Worm (Caenorhabditis elegans): ENCODE results near the gene gex-4.

DNA sequence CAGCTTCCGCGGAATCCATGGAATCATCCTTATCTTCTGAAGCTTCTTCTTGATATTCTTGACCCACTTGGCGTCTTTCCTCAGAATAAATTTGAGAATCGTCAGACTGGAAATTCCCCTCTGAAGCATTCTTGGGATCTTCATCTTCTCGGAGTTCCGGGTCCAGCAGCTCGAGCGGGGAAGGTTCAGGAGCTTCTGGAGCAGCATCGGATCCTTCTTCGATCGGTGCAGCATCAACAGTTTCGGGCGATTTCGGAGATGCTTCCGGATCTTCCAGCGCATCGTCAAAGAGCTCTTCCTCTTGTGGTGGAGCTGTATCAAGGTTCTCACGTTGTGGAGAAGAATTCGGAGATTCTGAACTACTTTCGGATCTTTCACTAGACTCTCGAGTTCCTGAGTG, 10.9 kb downstream of the gex-4 start:
- TF ChIP-seq ztf-25 (GFP tag; IDR thresholded peaks at IDR 0.05) = no peak
- TF ChIP-seq F23B12.7 (tag; optimal IDR thresholded peaks at IDR 0.05; ENCODE audit: insufficient read depth) = no peak
- no peak for TF ChIP-seq hsf-1 (GFP tag; IDR thresholded peaks at IDR 0.05)
- TF ChIP-seq Y67H2A.10 (GFP tag; conservative IDR thresholded peaks at IDR 0.05) = no peak
- TF ChIP-seq athp-1 (tag; optimal IDR thresholded peaks at IDR 0.05) = no peak
- TF ChIP-seq egl-44 (GFP tag; IDR thresholded peaks at IDR 0.05) = no peak
- no peak for TF ChIP-seq B0019.2 (GFP tag; conservative IDR thresholded peaks at IDR 0.05)
- no peak for TF ChIP-seq rec-8 (tag; optimal IDR thresholded peaks at IDR 0.05)
- TF ChIP-seq unc-62 (GFP tag; optimal IDR thresholded peaks at IDR 0.05) = no peak
- TF ChIP-seq snpc-4 (GFP tag; optimal IDR thresholded peaks at IDR 0.05) = no peak
- TF ChIP-seq snpc-4 (tag; optimal IDR thresholded peaks at IDR 0.05) = no peak
- no peak for TF ChIP-seq die-1 (tag; optimal IDR thresholded peaks at IDR 0.05)
- no peak for TF ChIP-seq ets-4 (GFP tag; optimal IDR thresholded peaks at IDR 0.05)
- TF ChIP-seq ama-1 (optimal IDR thresholded peaks at IDR 0.05) = no peak
- TF ChIP-seq ama-1 (GFP tag; optimal IDR thresholded peaks at IDR 0.05) = no peak

All from whole organism, young adult.